Fruit fly (Drosophila melanogaster) Kc167 (cell line): ENCODE data around the gene CG6686.
A peak's percentile ranks its signal among the peaks of the same experiment; 100 is the strongest.

Source experiments
- Myc ChIP-seq: fragments of >200 bp; optimal IDR thresholded peaks from 2 replicates; lab custom pipeline; 2017; ENCODE audit warnings: missing external identifiers
- Sin3A ChIP-seq: fragments of >200 bp; optimal IDR thresholded peaks from 2 replicates; lab custom pipeline; 2018; ENCODE audit warnings: missing external identifiers
- h ChIP-seq: fragments of >200 bp; optimal IDR thresholded peaks from 3 replicates; lab custom pipeline; 2018; ENCODE audit warnings: missing external identifiers
- insv ChIP-seq: fragments of >200 bp; optimal IDR thresholded peaks from 3 replicates; lab custom pipeline; 2018; ENCODE audit warnings: missing external identifiers
- psq ChIP-seq: fragments of >200 bp; optimal IDR thresholded peaks from 2 replicates; lab custom pipeline; 2017; ENCODE audit warnings: missing external identifiers
- ttk ChIP-seq: sonication (Bioruptor generic); optimal IDR thresholded peaks from 2 replicates; lab custom pipeline; 2017; ENCODE audit warnings: missing external identifiers

The CG6686 gene

DNA sequence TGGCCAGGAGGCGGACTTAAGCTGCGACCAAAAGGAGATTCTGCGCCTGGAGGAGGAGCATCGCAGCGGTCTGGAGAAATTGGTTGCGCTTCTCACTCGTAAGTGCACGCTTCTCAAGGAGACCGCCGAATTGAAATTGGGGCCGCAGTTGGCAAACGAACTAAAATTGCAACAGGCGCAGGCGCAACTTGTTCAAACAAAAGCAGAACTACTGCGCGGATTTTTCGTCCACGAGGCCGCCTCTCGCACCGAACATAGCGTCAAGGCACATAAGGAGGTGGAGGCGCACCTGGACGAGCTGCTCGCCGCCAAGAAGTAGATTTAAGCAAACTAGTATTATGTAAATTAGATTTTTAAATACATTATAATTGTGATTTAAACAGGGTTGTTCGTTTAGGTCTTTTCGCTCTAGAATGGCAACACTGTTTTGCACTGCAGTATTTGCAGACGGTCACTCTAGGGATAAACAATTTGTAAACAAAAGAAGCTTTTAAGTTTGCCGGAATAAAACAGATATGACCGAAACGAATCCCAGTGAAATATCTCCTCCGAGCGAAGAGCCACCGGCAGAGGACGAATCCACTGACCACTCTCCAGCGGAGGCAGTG, 2.7 kb upstream of the CG6686 start, which contains the start of gene escl:
TSS of gene escl (plus strand) at position 470 of the 608 bp plus-strand sequence.
- TF ChIP-seq insv (lab: Kevin White, UChicago): no peak
- TF ChIP-seq Sin3A (lab: Kevin White, UChicago): no peak
- TF ChIP-seq h (lab: Kevin White, UChicago): no peak
- no peak for TF ChIP-seq psq (lab: Kevin White, UChicago)
- TF ChIP-seq ttk (lab: Kevin White, UChicago): no peak
- no peak for TF ChIP-seq Myc (lab: Kevin White, UChicago)

DNA sequence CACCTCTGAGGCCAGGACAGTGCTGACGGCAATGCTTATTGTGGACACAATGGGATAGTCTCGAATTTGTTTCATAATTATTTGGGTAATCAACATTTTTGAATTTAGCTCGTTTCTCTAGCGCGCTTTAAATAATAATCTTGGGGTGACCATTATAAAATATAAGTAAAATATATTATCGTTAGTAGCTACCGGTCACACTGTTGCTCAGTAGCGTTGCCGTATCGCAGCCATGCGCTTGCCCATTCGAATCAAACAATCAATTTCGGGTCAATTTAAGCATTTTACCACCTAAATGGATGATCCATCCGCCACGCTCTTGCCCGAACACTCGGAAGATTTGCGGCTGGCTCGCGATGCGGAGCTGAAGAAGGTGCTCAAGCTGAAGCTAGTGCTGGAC, 1.9 kb upstream of the CG6686 start, which contains the start of the genes zuc and dgt2:
TSS of gene zuc (minus strand) at position 154 of the 400 bp plus-strand sequence.
TSS of gene dgt2 (plus strand) at position 208 of the 400 bp plus-strand sequence.
- TF ChIP-seq Myc (lab: Kevin White, UChicago): no peak
- TF ChIP-seq insv (lab: Kevin White, UChicago): no peak
- no peak for TF ChIP-seq Sin3A (lab: Kevin White, UChicago)
- TF ChIP-seq h (lab: Kevin White, UChicago): no peak
- TF ChIP-seq ttk (lab: Kevin White, UChicago): no peak
- no peak for TF ChIP-seq psq (lab: Kevin White, UChicago)

dm6 chr2L:11989210-11989609, 1.4 kb upstream of the CG6686 start:
- no peak for TF ChIP-seq psq (lab: Kevin White, UChicago)
- no peak for TF ChIP-seq Myc (lab: Kevin White, UChicago)
- TF ChIP-seq ttk (lab: Kevin White, UChicago): peak; percentile 93

dm6 chr2L:11981210-11981609, 6.6 kb downstream of the CG6686 start, which contains the start of gene CG16965:
Gene CG16965 (plus strand): TSS chr2L:11981591.
- TF ChIP-seq Myc (lab: Kevin White, UChicago) (no peak), insv (lab: Kevin White, UChicago) (no peak), psq (lab: Kevin White, UChicago) (no peak), Sin3A (lab: Kevin White, UChicago) (no peak), ttk (lab: Kevin White, UChicago) (no peak), h (lab: Kevin White, UChicago) (no peak)

- TF ChIP-seq ttk (lab: Kevin White, UChicago): no peak
- no peak for TF ChIP-seq Myc (lab: Kevin White, UChicago)
- TF ChIP-seq Sin3A (lab: Kevin White, UChicago): no peak
- no peak for TF ChIP-seq insv (lab: Kevin White, UChicago)
- TF ChIP-seq psq (lab: Kevin White, UChicago): no peak
- TF ChIP-seq h (lab: Kevin White, UChicago): no peak
These were observed 7.8 kb downstream of the CG6686 start for dm6 chr2L:11980075-11980474.

dm6 chr2L:11977721-11978120, 10.1 kb downstream of the CG6686 start:
- no peak for TF ChIP-seq h (lab: Kevin White, UChicago)
- no peak for TF ChIP-seq psq (lab: Kevin White, UChicago)
- TF ChIP-seq Sin3A (lab: Kevin White, UChicago): no peak
- TF ChIP-seq ttk (lab: Kevin White, UChicago): no peak
- no peak for TF ChIP-seq Myc (lab: Kevin White, UChicago)
- no peak for TF ChIP-seq insv (lab: Kevin White, UChicago)

DNA sequence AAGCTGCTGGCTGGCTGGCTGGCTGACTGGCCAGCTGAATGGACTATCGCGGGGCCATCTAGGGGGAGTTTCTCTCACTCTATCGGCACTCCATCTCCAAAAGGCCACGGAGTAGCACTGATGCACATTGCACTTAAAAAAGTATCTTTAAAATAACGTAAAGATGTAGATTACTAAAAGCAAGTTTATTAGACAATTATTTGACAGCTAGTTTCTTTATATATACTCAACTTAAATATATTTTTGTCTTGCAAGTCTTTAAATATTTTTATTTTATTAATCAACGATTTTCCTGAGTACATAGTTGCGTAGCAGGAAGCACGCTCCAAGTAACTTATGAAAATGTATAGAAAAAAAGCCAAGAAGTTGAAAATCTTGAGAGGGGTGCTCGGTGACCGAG, 10.9 kb downstream of the CG6686 start:
- TF ChIP-seq psq (lab: Kevin White, UChicago): no peak
- no peak for TF ChIP-seq ttk (lab: Kevin White, UChicago)
- no peak for TF ChIP-seq insv (lab: Kevin White, UChicago)
- TF ChIP-seq h (lab: Kevin White, UChicago): no peak
- TF ChIP-seq Sin3A (lab: Kevin White, UChicago): no peak
- no peak for TF ChIP-seq Myc (lab: Kevin White, UChicago)

- TF ChIP-seq insv (lab: Kevin White, UChicago) (no peak), h (lab: Kevin White, UChicago) (no peak), psq (lab: Kevin White, UChicago) (no peak), Myc (lab: Kevin White, UChicago) (no peak), ttk (lab: Kevin White, UChicago) (no peak), Sin3A (lab: Kevin White, UChicago) (no peak)
These were observed 14.6 kb downstream of the CG6686 start for dm6 chr2L:11973145-11973738.

DNA sequence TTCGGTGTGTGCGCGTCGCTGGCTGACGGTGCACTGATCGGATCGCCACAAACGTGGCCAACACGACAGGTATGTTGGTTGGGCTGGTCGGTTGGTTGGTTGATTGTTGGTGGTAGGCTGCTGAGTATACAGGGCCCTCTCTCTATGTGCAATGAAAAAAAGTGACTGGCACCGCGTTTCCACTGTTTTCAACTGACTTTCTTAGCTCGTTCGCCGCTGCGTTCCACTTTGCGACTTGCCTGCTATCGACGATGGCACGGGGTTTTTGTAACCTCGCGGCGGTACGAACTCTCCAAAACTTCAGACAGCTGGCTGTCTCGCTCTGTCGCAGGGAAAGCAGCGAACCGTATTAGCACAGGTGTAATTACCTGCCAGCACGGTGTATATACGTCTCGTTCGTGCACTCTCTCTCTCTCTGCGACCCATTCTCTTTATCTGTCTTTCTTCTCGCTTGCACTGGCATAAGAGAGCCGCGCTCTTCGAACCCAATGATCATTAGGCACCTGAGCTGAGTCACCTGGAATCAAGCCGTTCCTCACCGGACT, 16.9 kb downstream of the CG6686 start:
- TF ChIP-seq insv (lab: Kevin White, UChicago) (no peak), Sin3A (lab: Kevin White, UChicago) (no peak)

dm6 chr2L:11970343-11970742, 17.5 kb downstream of the CG6686 start:
- no peak for TF ChIP-seq insv (lab: Kevin White, UChicago)
- no peak for TF ChIP-seq psq (lab: Kevin White, UChicago)
- no peak for TF ChIP-seq h (lab: Kevin White, UChicago)
- no peak for TF ChIP-seq Sin3A (lab: Kevin White, UChicago)
- no peak for TF ChIP-seq ttk (lab: Kevin White, UChicago)
- TF ChIP-seq Myc (lab: Kevin White, UChicago): no peak

DNA sequence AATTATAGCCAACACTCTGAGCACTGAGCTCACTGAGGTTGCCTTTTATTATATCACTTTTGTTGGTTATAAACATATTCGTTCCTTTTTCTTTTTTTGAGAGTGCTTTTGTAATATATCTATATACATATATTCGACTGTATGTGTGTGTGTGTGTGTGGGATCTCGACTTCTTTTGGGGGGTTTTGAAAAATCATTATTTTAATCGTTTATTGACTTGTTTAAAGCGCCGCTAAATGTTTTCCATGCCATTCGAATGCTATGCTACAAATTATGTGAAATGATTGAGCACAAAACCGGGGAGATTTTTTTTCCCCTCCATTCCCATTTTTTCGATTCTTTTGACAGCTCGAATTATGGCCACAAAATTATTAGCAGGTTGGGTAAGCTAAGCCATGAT, 18.4 kb downstream of the CG6686 start:
- no peak for TF ChIP-seq h (lab: Kevin White, UChicago)
- TF ChIP-seq ttk (lab: Kevin White, UChicago): no peak
- TF ChIP-seq psq (lab: Kevin White, UChicago): no peak
- TF ChIP-seq insv (lab: Kevin White, UChicago): no peak
- TF ChIP-seq Myc (lab: Kevin White, UChicago): no peak
- no peak for TF ChIP-seq Sin3A (lab: Kevin White, UChicago)
